Fruit fly (Drosophila melanogaster): ENCODE results near the gene Cortactin.

The Cortactin gene

DNA sequence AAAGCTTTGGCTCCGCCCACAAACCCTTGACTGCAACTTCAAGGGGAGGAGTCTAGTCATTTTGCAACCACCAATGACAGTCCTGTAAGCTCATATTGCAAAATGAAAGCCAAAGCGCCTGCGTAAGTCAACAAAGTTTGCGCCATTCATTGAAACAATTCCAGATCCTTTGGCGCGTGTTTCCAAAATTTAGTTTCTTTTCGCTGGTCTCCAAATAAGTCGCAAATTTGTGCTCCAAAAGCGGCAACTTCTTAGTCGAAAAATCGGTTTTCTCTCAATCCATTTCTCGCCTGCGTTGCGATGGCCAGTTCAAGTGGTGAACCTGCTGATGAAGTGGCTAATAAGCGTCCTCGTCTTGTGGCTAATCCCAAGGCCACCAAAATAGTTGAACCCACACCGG is 9.4 kb upstream of the Cortactin start, which contains the start of gene dmrt93B:
TSS of gene dmrt93B (plus strand) at position 301 of the 400 bp plus-strand sequence.
- no peak for TF ChIP-seq Myc (optimal IDR thresholded peaks at IDR 0.05)
- TF ChIP-seq Sin3A (optimal IDR thresholded peaks at IDR 0.05), result no peak
- TF ChIP-seq h (optimal IDR thresholded peaks at IDR 0.05), result no peak
- TF ChIP-seq insv (optimal IDR thresholded peaks at IDR 0.05), result no peak

DNA sequence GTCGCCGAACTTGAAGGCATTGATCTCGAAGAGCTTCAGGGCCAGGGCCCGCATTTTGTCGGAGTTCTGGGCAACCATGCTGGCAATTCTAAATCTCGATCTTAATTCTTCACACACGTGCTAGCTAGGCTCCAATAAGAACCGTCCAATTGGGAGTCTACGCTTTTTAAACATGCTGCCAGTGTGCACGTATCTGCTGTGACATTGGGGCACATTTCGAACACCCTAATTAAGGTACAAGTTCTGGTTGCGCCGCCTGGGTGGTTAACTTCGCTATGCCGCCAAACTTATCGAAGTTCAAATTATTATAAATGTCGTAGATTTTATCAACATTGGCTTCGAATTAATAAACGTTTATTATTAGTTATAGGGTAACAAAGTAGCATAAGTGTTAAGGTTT is 8.9 kb upstream of the Cortactin start, which contains the start of gene r-l:
TSS of gene r-l (minus strand) at position 179 of the 400 bp plus-strand sequence.
- no peak for TF ChIP-seq Sin3A (optimal IDR thresholded peaks at IDR 0.05)
- no peak for TF ChIP-seq ttk (optimal IDR thresholded peaks at IDR 0.05)
- no peak for TF ChIP-seq psq (optimal IDR thresholded peaks at IDR 0.05)
- TF ChIP-seq Myc (optimal IDR thresholded peaks at IDR 0.05), result no peak
- TF ChIP-seq insv (optimal IDR thresholded peaks at IDR 0.05), result no peak
- TF ChIP-seq h (optimal IDR thresholded peaks at IDR 0.05), result no peak

- TF ChIP-seq insv (optimal IDR thresholded peaks at IDR 0.05), result no peak
- TF ChIP-seq Myc (optimal IDR thresholded peaks at IDR 0.05), result no peak
- TF ChIP-seq ttk (optimal IDR thresholded peaks at IDR 0.05), result no peak
- no peak for TF ChIP-seq psq (optimal IDR thresholded peaks at IDR 0.05)
Observed at dm6 chr3R:21071943-21072500, 7.8 kb upstream of the Cortactin start.

DNA sequence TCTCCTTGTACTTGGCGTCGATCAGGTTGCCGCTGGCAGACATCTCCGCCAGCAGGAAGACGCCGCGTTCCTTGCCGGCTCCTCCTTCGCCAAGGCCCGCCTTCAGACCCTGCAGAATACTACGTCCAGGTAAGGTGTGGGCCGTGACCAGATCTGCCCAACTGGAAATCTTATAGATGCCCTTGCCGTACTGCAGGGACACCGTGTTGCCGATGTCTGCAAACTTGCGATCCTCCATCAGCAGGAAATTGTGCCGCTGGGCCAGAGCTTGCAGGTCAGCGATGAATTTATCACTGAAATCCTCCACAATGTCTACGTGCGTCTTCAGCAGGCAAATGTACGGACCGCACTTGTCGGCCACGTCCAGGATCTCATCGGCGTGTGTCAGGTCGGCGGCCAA is 7.0 kb upstream of the Cortactin start:
- TF ChIP-seq h (optimal IDR thresholded peaks at IDR 0.05) (no peak), psq (optimal IDR thresholded peaks at IDR 0.05) (no peak), Sin3A (optimal IDR thresholded peaks at IDR 0.05) (no peak), ttk (optimal IDR thresholded peaks at IDR 0.05) (no peak), insv (optimal IDR thresholded peaks at IDR 0.05) (peak; percentile 51), Myc (optimal IDR thresholded peaks at IDR 0.05) (no peak)

dm6 chr3R:21069742-21070141 is 5.5 kb upstream of the Cortactin start:
- TF ChIP-seq Sin3A (optimal IDR thresholded peaks at IDR 0.05), result no peak
- TF ChIP-seq insv (optimal IDR thresholded peaks at IDR 0.05), result no peak
- no peak for TF ChIP-seq h (optimal IDR thresholded peaks at IDR 0.05)
- no peak for TF ChIP-seq psq (optimal IDR thresholded peaks at IDR 0.05)
- no peak for TF ChIP-seq Myc (optimal IDR thresholded peaks at IDR 0.05)
- TF ChIP-seq ttk (optimal IDR thresholded peaks at IDR 0.05), result no peak

dm6 chr3R:21067543-21067942 is 3.3 kb upstream of the Cortactin start:
- TF ChIP-seq ttk (optimal IDR thresholded peaks at IDR 0.05), result no peak
- no peak for TF ChIP-seq insv (optimal IDR thresholded peaks at IDR 0.05)
- no peak for TF ChIP-seq Myc (optimal IDR thresholded peaks at IDR 0.05)
- TF ChIP-seq h (optimal IDR thresholded peaks at IDR 0.05), result no peak
- TF ChIP-seq Sin3A (optimal IDR thresholded peaks at IDR 0.05), result no peak
- TF ChIP-seq psq (optimal IDR thresholded peaks at IDR 0.05), result no peak

DNA sequence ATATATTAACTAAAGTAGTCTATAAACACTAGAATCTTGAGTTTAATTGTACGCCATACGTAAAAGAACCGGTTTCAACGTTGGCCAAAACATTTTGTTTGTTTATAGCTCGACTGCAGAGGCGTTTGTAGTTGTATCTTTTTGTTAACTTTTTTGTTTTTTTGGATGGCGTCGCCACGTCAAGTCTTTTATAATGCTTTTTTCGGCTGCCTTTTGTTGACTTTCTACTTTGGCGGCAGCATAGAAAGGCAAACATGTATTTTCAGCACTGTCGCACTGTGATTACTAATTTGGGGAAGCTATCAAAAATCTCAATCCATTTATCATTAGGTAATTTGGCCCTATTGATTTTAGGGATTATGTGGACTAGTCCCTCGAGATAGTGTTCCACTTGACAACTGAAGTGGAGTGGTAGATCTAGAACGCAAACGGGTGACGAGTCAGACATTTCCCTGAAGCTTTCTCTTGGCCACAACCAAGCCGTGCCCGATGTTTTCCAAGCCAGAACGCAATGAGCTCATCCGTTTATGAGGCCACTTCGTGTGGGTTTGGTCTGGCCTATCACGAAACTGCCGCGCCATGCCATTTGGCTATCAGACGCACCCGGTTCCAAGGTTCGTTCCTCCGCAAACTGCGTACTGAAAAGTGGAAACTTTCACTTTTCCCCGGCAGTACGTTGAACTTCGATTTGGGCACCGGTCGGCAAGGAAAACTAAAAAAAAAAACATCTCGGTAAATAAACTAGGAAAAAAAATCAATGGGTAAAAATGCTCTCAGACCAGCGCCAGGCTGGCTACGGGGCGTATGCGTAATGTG is 2.4 kb upstream of the Cortactin start:
- no peak for TF ChIP-seq psq (optimal IDR thresholded peaks at IDR 0.05)
- TF ChIP-seq insv (optimal IDR thresholded peaks at IDR 0.05), result no peak
- no peak for TF ChIP-seq Sin3A (optimal IDR thresholded peaks at IDR 0.05)
- no peak for TF ChIP-seq h (optimal IDR thresholded peaks at IDR 0.05)

dm6 chr3R:21065696-21066080 is 1.4 kb upstream of the Cortactin start:
- TF ChIP-seq psq (optimal IDR thresholded peaks at IDR 0.05) (no peak), Myc (optimal IDR thresholded peaks at IDR 0.05) (no peak), Sin3A (optimal IDR thresholded peaks at IDR 0.05) (no peak), h (optimal IDR thresholded peaks at IDR 0.05) (no peak), insv (optimal IDR thresholded peaks at IDR 0.05) (no peak), ttk (optimal IDR thresholded peaks at IDR 0.05) (no peak)

DNA sequence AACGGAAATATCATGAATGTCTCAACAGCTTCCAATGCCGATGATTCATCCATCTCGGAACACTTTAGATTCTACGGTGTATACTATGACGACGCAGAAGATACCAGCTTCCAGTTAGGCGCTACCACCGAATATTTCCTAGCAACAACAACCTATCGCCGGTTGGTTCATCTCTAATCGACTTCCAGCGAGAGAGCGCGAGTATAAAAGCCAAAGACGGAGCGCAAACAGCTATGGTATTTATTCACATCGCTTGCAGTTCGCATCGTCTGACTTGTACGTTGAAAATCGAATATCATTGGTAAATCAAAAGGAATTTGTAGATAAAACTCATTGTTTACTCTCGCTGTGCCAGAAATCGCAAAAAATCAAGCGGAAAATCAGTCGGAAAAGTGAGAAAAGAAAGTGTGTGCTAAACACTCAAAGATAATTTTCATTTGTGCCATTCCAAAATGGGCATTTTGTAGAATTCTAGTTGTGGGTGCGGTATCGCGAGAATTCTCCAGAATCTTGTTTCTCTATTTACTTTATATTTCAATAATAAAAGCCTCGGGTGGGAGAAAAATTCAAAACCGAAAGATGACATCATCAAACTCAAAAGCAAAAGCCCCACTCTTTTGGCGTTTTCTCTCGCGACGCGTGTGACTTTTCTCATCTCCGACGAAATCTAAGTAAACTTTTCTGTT is 882 bp upstream of the Cortactin start, which contains the start of gene AnxB9:
TSS of gene AnxB9 (plus strand) at position 232 of the 686 bp plus-strand sequence.
- TF ChIP-seq Sin3A (optimal IDR thresholded peaks at IDR 0.05), result no peak
- TF ChIP-seq h (optimal IDR thresholded peaks at IDR 0.05), result no peak
- no peak for TF ChIP-seq psq (optimal IDR thresholded peaks at IDR 0.05)
- no peak for TF ChIP-seq ttk (optimal IDR thresholded peaks at IDR 0.05)
- no peak for TF ChIP-seq insv (optimal IDR thresholded peaks at IDR 0.05)
- TF ChIP-seq Myc (optimal IDR thresholded peaks at IDR 0.05), result no peak

dm6 chr3R:21063433-21063832 is 838 bp downstream of the Cortactin start:
- TF ChIP-seq h (optimal IDR thresholded peaks at IDR 0.05) (no peak), ttk (optimal IDR thresholded peaks at IDR 0.05) (peak; percentile 59)

- TF ChIP-seq Sin3A (optimal IDR thresholded peaks at IDR 0.05), result no peak
- TF ChIP-seq h (optimal IDR thresholded peaks at IDR 0.05), result no peak
- no peak for TF ChIP-seq insv (optimal IDR thresholded peaks at IDR 0.05)
- TF ChIP-seq ttk (optimal IDR thresholded peaks at IDR 0.05), result no peak
- TF ChIP-seq psq (optimal IDR thresholded peaks at IDR 0.05), result no peak
Observed at dm6 chr3R:21060430-21061245, 3.6 kb downstream of the Cortactin start, which contains the start of gene Mvl. TSS of gene Mvl (minus strand) at chr3R:21060800.
